Worm (Caenorhabditis elegans): Measurements from ENCODE around the gene clc-3.

clc-3 gene

ce11 chrX:3371264-3371663, 3.3 kb downstream of the clc-3 start (continued):
- peak; percentile 85 for TF ChIP-seq hmg-20 (GFP tag; IDR thresholded peaks at IDR 0.05)
- peak; percentile 55 for TF ChIP-seq F23B12.7 (tag; optimal IDR thresholded peaks at IDR 0.05; ENCODE audit: insufficient read depth)
- no peak for TF ChIP-seq sptf-2 (GFP tag; optimal IDR thresholded peaks at IDR 0.05)
- no peak for TF ChIP-seq nfya-2 (GFP tag; IDR thresholded peaks at IDR 0.05)
- peak in 1 of 3 experiments; percentile 69 for TF ChIP-seq lin-35 (GFP tag; optimal IDR thresholded peaks at IDR 0.05)
- peak; percentile 5 for TF ChIP-seq tlf-1 (GFP tag; optimal IDR thresholded peaks at IDR 0.05)
- TF ChIP-seq sdz-38 (tag; optimal IDR thresholded peaks at IDR 0.05) = no peak
- peak; percentile 85 for TF ChIP-seq him-1 (tag; optimal IDR thresholded peaks at IDR 0.05)
- TF ChIP-seq gei-17 (GFP tag; optimal IDR thresholded peaks at IDR 0.05) = peak; percentile 60
- TF ChIP-seq ceh-100 (GFP tag; IDR thresholded peaks at IDR 0.05) = peak; percentile 44
- TF ChIP-seq Y79H2A.3 (GFP tag; conservative IDR thresholded peaks at IDR 0.05) = no peak
- TF ChIP-seq hmg-1.2 (GFP tag; IDR thresholded peaks at IDR 0.05) = peak; percentile 83
- no peak for TF ChIP-seq lsl-1 (GFP tag; optimal IDR thresholded peaks at IDR 0.05)
- TF ChIP-seq rcor-1 (GFP tag; IDR thresholded peaks at IDR 0.05) = peak; percentile 75
- peak; percentile 48 for TF ChIP-seq nhr-27 (tag; optimal IDR thresholded peaks at IDR 0.05)
- no peak for TF ChIP-seq lag-1 (GFP tag; IDR thresholded peaks at IDR 0.05)
- peak; percentile 50; the same call in 1 of the 2 replicates for TF ChIP-seq attf-6 (GFP tag; IDR thresholded peaks at IDR 0.05)
- no peak for TF ChIP-seq dpl-1 (GFP tag; optimal IDR thresholded peaks at IDR 0.05)
- TF ChIP-seq let-607 (tag; optimal IDR thresholded peaks at IDR 0.05) = peak; percentile 5 to 25
- TF ChIP-seq xnd-1 (tag; optimal IDR thresholded peaks at IDR 0.05) = no peak
- TF ChIP-seq attf-5 (GFP tag; optimal IDR thresholded peaks at IDR 0.05) = peak; percentile 42
- peak; percentile 57; the same call in 1 of the 2 replicates for TF ChIP-seq egrh-3 (GFP tag; IDR thresholded peaks at IDR 0.05)
- 0 out of 2 replicates have a peak, but pooled peaks have one; percentile 55 for TF ChIP-seq egl-18 (GFP tag; IDR thresholded peaks at IDR 0.05)
- peak; percentile 36 for TF ChIP-seq akir-1 (GFP tag; optimal IDR thresholded peaks at IDR 0.05)
- TF ChIP-seq pbrm-1 (GFP tag; IDR thresholded peaks at IDR 0.05) = peak; percentile 80
- TF ChIP-seq F37B4.10 (GFP tag; IDR thresholded peaks at IDR 0.05) = no peak
- TF ChIP-seq madf-3 (GFP tag; IDR thresholded peaks at IDR 0.05) = peak; percentile 77; the same call in 1 of the 2 replicates
- peak; percentile 33 for TF ChIP-seq fkh-3 (tag; optimal IDR thresholded peaks at IDR 0.05)
- peak; percentile 78 for TF ChIP-seq nhr-90 (tag; optimal IDR thresholded peaks at IDR 0.05)
- TF ChIP-seq zfh-2 (GFP tag; conservative IDR thresholded peaks at IDR 0.05) = no peak; the same call in 1 of the 2 replicates
- peak; percentile 79 for TF ChIP-seq ekl-4 (GFP tag; IDR thresholded peaks at IDR 0.05)
- no peak for TF ChIP-seq F22D6.2 (tag; optimal IDR thresholded peaks at IDR 0.05)
- TF ChIP-seq rec-8 (tag; optimal IDR thresholded peaks at IDR 0.05) = peak; percentile 62 to 75
- TF ChIP-seq cebp-1 (GFP tag; IDR thresholded peaks at IDR 0.05) = 0 out of 2 replicates have a peak, but pooled peaks have one; percentile 30
- TF ChIP-seq cebp-1 (tag; optimal IDR thresholded peaks at IDR 0.05) = peak; percentile 74
- TF ChIP-seq Y53F4B.3 (GFP tag; IDR thresholded peaks at IDR 0.05) = no peak
- TF ChIP-seq athp-1 (tag; optimal IDR thresholded peaks at IDR 0.05) = peak; percentile 55
- TF ChIP-seq F57A8.1 (GFP tag; optimal IDR thresholded peaks at IDR 0.05) = peak; percentile 59
- TF ChIP-seq hsf-1 (GFP tag; IDR thresholded peaks at IDR 0.05) = no peak
- 0 out of 2 replicates have a peak, but pooled peaks have one; percentile 60 for TF ChIP-seq nhr-120 (GFP tag; IDR thresholded peaks at IDR 0.05)
- TF ChIP-seq T07F8.4 (tag; optimal IDR thresholded peaks at IDR 0.05) = peak; percentile 75
- TF ChIP-seq ztf-26 (tag; optimal IDR thresholded peaks at IDR 0.05) = peak; percentile 51
- peak; percentile 73 for TF ChIP-seq Y95B8A.8 (GFP tag; IDR thresholded peaks at IDR 0.05)
- peak; percentile 39; the same call in 1 of the 2 replicates for TF ChIP-seq Y53G8AR.9 (GFP tag; conservative IDR thresholded peaks at IDR 0.05)
- TF ChIP-seq lir-1 (GFP tag; conservative IDR thresholded peaks at IDR 0.05) = 0 out of 2 replicates have a peak, but pooled peaks have one; percentile 21
- TF ChIP-seq nhr-179 (tag; optimal IDR thresholded peaks at IDR 0.05) = peak; percentile 20
- TF ChIP-seq lin-26 (GFP tag; IDR thresholded peaks at IDR 0.05) = peak; percentile 93
- TF ChIP-seq ztf-6 (GFP tag; IDR thresholded peaks at IDR 0.05) = 0 out of 2 replicates have a peak, but pooled peaks have one; percentile 78
